Fruit fly (Drosophila melanogaster) whole organism, prepupa: ENCODE measurements around the gene CG32588.

Source experiments
- CG10631 ChIP-seq: fragments of 200-800 bp; sonication (Bioruptor generic); optimal IDR thresholded peaks from 2 replicates; lab custom pipeline; 2016; ENCODE audit warnings: missing biosample characterization, missing genetic modification characterization
- CG11294 ChIP-seq: fragments of 200-800 bp; sonication (Bioruptor generic); IDR thresholded peaks from 2 replicates; pipeline ENCODE4 v1.3.6; 2022; ENCODE audit warnings: missing biosample characterization, missing genetic modification characterization
- CG3919 ChIP-seq: fragments of 200-800 bp; sonication (Bioruptor generic); optimal IDR thresholded peaks from 3 replicates; lab custom pipeline; 2016; ENCODE audit warnings: missing biosample characterization, missing genetic modification characterization
- CG6276 ChIP-seq: fragments of 200-800 bp; sonication (Bioruptor generic); optimal IDR thresholded peaks from 2 replicates; lab custom pipeline; 2017; ENCODE audit warnings: missing biosample characterization, mild to moderate bottlenecking, missing genetic modification characterization
- dac ChIP-seq: fragments of 200-800 bp; sonication (Bioruptor generic); optimal IDR thresholded peaks from 2 replicates; lab custom pipeline; 2017; ENCODE audit warnings: missing biosample characterization, mild to moderate bottlenecking, missing genetic modification characterization
- dsx ChIP-seq: fragments of 200-800 bp; optimal IDR thresholded peaks from 3 replicates; lab custom pipeline; 2019; ENCODE audit warnings: missing biosample characterization, mild to moderate bottlenecking, missing genetic modification characterization, moderate library complexity; ENCODE audit not compliant: poor library complexity, severe bottlenecking
- eg ChIP-seq: fragments of 200-800 bp; sonication (Bioruptor generic); IDR thresholded peaks from 3 replicates; pipeline ENCODE4 v1.3.6; 2022; ENCODE audit warnings: missing biosample characterization, missing genetic modification characterization

DNA sequence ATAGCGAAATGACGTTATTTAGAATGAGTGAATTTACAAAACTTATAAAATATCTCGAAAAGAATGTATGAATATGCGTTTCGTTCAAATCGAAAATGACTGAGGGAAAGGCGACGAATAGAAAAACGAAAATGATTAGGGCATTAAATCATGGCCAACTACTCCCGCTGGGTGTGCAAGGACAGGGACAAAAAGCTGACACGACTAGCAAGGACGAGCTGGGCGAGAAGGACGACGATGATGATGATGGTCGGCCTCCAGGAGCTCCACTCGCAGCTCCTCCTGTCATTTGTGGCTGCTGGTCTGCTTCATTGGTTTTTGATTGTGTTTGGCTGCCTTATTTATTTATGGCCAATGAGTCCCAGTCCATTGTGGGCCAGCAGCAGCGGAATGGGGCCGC, 17.0 kb upstream of the CG32588 start, which contains the start of gene CG43076:
- TF ChIP-seq CG6276 (GFP tag; lab: Kevin White, UChicago) = no peak
- TF ChIP-seq CG3919 (GFP tag; lab: Kevin White, UChicago) = no peak
- no peak for TF ChIP-seq dsx (GFP tag; lab: Kevin White, UChicago)
- TF ChIP-seq eg (GFP tag; lab: Robert Waterston, UW) = no peak
- no peak for TF ChIP-seq CG11294 (GFP tag; lab: Robert Waterston, UW)
- no peak for TF ChIP-seq CG10631
- no peak for TF ChIP-seq dac (GFP tag; lab: Kevin White, UChicago)
